Fruit fly (Drosophila melanogaster): ENCODE results near the gene CG11035.
A peak's percentile ranks its signal among the peaks of the same experiment; 100 is the strongest.

Gene CG11035

dm6 chr3R:8032923-8033478, at the start of gene CG11035, which contains the start of gene unc-45 (continued):
- 0 out of 4 replicates have a peak, but pooled peaks have one; percentile 75 for TF ChIP-seq chinmo (GFP tag; IDR thresholded peaks at IDR 0.05; ENCODE audit: partially characterized antibody)
- TF ChIP-seq CG8765 (GFP tag; IDR thresholded peaks at IDR 0.05) = no peak
- peak; percentile 11 for TF ChIP-seq CG33213 (GFP tag; optimal IDR thresholded peaks at IDR 0.05)
- TF ChIP-seq ind (GFP tag; optimal IDR thresholded peaks at IDR 0.05) = peak; percentile 47
- TF ChIP-seq HLH54F (GFP tag; optimal IDR thresholded peaks at IDR 0.05) = no peak
- no peak for TF ChIP-seq Dip2 (GFP tag; IDR thresholded peaks at IDR 0.05)
- no peak for TF ChIP-seq H2.0 (GFP tag; IDR thresholded peaks at IDR 0.05)
- TF ChIP-seq CG31388 (GFP tag; optimal IDR thresholded peaks at IDR 0.05) = no peak
- TF ChIP-seq CG14441 (GFP tag; IDR thresholded peaks at IDR 0.05) = no peak; the same call in 1 of the 2 replicates
- TF ChIP-seq kay (GFP tag; optimal IDR thresholded peaks at IDR 0.05) = peak; percentile 70
- peak; percentile 32 for TF ChIP-seq CG15601 (tag; optimal IDR thresholded peaks at IDR 0.05)
- TF ChIP-seq CG9797 (GFP tag; optimal IDR thresholded peaks at IDR 0.05) = no peak
- no peak for TF ChIP-seq fd3F (GFP tag; optimal IDR thresholded peaks at IDR 0.05)
- TF ChIP-seq Lpt (GFP tag; optimal IDR thresholded peaks at IDR 0.05) = no peak
- no peak for TF ChIP-seq jumu (GFP tag; optimal IDR thresholded peaks at IDR 0.05)
- no peak for TF ChIP-seq eyg (GFP tag; optimal IDR thresholded peaks at IDR 0.05)
- TF ChIP-seq HHEX (GFP tag; optimal IDR thresholded peaks at IDR 0.05) = no peak
- TF ChIP-seq CG15269 (tag; optimal IDR thresholded peaks at IDR 0.05) = peak; percentile 22
- no peak for TF ChIP-seq so (GFP tag; IDR thresholded peaks at IDR 0.05)
- peak; percentile 16 for TF ChIP-seq crc (GFP tag; optimal IDR thresholded peaks at IDR 0.05)
- 0 out of 2 replicates have a peak, but pooled peaks have one; percentile 12 for TF ChIP-seq CG6272 (GFP tag; IDR thresholded peaks at IDR 0.05)
- no peak for TF ChIP-seq CG17912 (GFP tag; optimal IDR thresholded peaks at IDR 0.05)
- TF ChIP-seq chn (GFP tag; optimal IDR thresholded peaks at IDR 0.05) = no peak
- TF ChIP-seq TFAM (GFP tag; optimal IDR thresholded peaks at IDR 0.05) = no peak
- TF ChIP-seq CHES-1-like (GFP tag; optimal IDR thresholded peaks at IDR 0.05) = no peak
- peak; percentile 61 for TF ChIP-seq CG14710 (tag; optimal IDR thresholded peaks at IDR 0.05)
- TF ChIP-seq corto (GFP tag; optimal IDR thresholded peaks at IDR 0.05) = no peak
- peak in 1 of 2 experiments; percentile 19 for TF ChIP-seq Hr51 (GFP tag; optimal IDR thresholded peaks at IDR 0.05)
- TF ChIP-seq nom (GFP tag; optimal IDR thresholded peaks at IDR 0.05) = peak; percentile 24
- TF ChIP-seq CG3995 (GFP tag; optimal IDR thresholded peaks at IDR 0.05) = peak; percentile 19
- peak; percentile 39 for TF ChIP-seq sisA (GFP tag; IDR thresholded peaks at IDR 0.05)
- peak; percentile 33 for TF ChIP-seq Chrac-16 (GFP tag; optimal IDR thresholded peaks at IDR 0.05)
- no peak for TF ChIP-seq Hsf (GFP tag; optimal IDR thresholded peaks at IDR 0.05)
- TF ChIP-seq CG13894 (tag; optimal IDR thresholded peaks at IDR 0.05) = no peak
- peak; percentile 15 for TF ChIP-seq CG18476 (GFP tag; optimal IDR thresholded peaks at IDR 0.05)
- TF ChIP-seq p53 (GFP tag; optimal IDR thresholded peaks at IDR 0.05) = no peak
- no peak for TF ChIP-seq ems (GFP tag; optimal IDR thresholded peaks at IDR 0.05)
- no peak for TF ChIP-seq nau (GFP tag; optimal IDR thresholded peaks at IDR 0.05)
- peak; percentile 63 for TF ChIP-seq CG12659 (GFP tag; optimal IDR thresholded peaks at IDR 0.05)
- TF ChIP-seq ranshi (GFP tag; IDR thresholded peaks at IDR 0.05) = no peak
- TF ChIP-seq pb (GFP tag; optimal IDR thresholded peaks at IDR 0.05) = no peak
- TF ChIP-seq CG10654 (GFP tag; optimal IDR thresholded peaks at IDR 0.05) = peak; percentile 16
- peak; percentile 34 for TF ChIP-seq nerfin-1 (tag; optimal IDR thresholded peaks at IDR 0.05)
- peak; percentile 58; the same call in 1 of the 2 replicates for TF ChIP-seq inv (GFP tag; IDR thresholded peaks at IDR 0.05; ENCODE audit: partially characterized antibody)
- no peak for TF ChIP-seq Nf-YB (GFP tag; optimal IDR thresholded peaks at IDR 0.05)
- TF ChIP-seq HLH4C (GFP tag; IDR thresholded peaks at IDR 0.05; ENCODE audit: partially characterized antibody) = peak; percentile 64
- peak; percentile 41; the same call in 1 of the 3 replicates for TF ChIP-seq Dbx (GFP tag; IDR thresholded peaks at IDR 0.05)
- peak; percentile 76 for TF ChIP-seq CG16813 (GFP tag; IDR thresholded peaks at IDR 0.05; ENCODE audit: partially characterized antibody)
- no peak for TF ChIP-seq luna (GFP tag; optimal IDR thresholded peaks at IDR 0.05)
- TF ChIP-seq CG34376 (GFP tag; optimal IDR thresholded peaks at IDR 0.05) = peak; percentile 20
